Worm (Caenorhabditis elegans) whole organism, midembryonic: Measurements from ENCODE around the gene C40C9.3.

Source experiments
- T22C8.4 ChIP-seq: fragments of 200-800 bp; sonication (Bioruptor generic); IDR thresholded peaks from 2 replicates; pipeline ENCODE4 v1.3.6; 2022; ENCODE audit warnings: missing genetic modification characterization, missing compliant biosample characterization
- cog-1 ChIP-seq: sonication (generic microtip); optimal IDR thresholded peaks from 2 replicates; lab custom pipeline; 2016; ENCODE audit warnings: missing genetic modification characterization, missing compliant biosample characterization
- flt-1 ChIP-seq: fragments of 200-800 bp; sonication (Bioruptor generic); IDR thresholded peaks from 2 replicates; pipeline ENCODE4 v1.3.6; 2022; ENCODE audit warnings: missing genetic modification characterization, missing compliant biosample characterization
- med-1 ChIP-seq: sonication (generic microtip); optimal IDR thresholded peaks from 2 replicates; lab custom pipeline; 2017; ENCODE audit warnings: missing genetic modification characterization, mild to moderate bottlenecking, missing compliant biosample characterization, antibody characterized with exemption, missing genetic modification reagents; ENCODE audit not compliant: insufficient read depth
- tab-1 ChIP-seq: fragments of 200-800 bp; sonication (Bioruptor generic); IDR thresholded peaks from 2 replicates; pipeline ENCODE4 v1.3.6; 2022; ENCODE audit warnings: missing genetic modification characterization, missing compliant biosample characterization
- ztf-23 ChIP-seq: fragments of 200-800 bp; sonication (Bioruptor generic); IDR thresholded peaks from 2 replicates; pipeline ENCODE4 v1.3.6; 2022; ENCODE audit warnings: missing genetic modification reagents, missing genetic modification characterization, missing compliant biosample characterization
- ztf-29 ChIP-seq: fragments of 200-800 bp; sonication (Bioruptor generic); IDR thresholded peaks from 2 replicates; pipeline ENCODE4 v1.3.6; 2022; ENCODE audit warnings: missing genetic modification reagents, missing genetic modification characterization, missing compliant biosample characterization

- TF ChIP-seq flt-1 (GFP tag; lab: Robert Waterston, UW) = no peak
- no peak for TF ChIP-seq tab-1 (GFP tag; lab: Robert Waterston, UW)
- no peak for TF ChIP-seq ztf-29 (GFP tag; lab: Robert Waterston, UW)
- no peak for TF ChIP-seq T22C8.4
- no peak for TF ChIP-seq cog-1 (tag; lab: Kevin White, UChicago)
- TF ChIP-seq med-1 (GFP tag; lab: Kevin White, UChicago) = no peak
- no peak for TF ChIP-seq ztf-23 (GFP tag; lab: Robert Waterston, UW)
These were observed 6.9 kb downstream of the C40C9.3 start for ce11 chrX:13654276-13654675.
